Fruit fly (Drosophila melanogaster): ENCODE results near the gene CG17376.

CG17376 gene

dm6 chr2L:6798762-6799246, 1.9 kb downstream of the CG17376 start, which contains the start of the genes nrv2 and CG43610:
nrv2 (minus strand) TSS chr2L:6798862.
CG43610 (plus strand) TSS chr2L:6799196.
- TF ChIP-seq noc (tag; optimal IDR thresholded peaks at IDR 0.05): no peak

- no peak for TF ChIP-seq noc (tag; optimal IDR thresholded peaks at IDR 0.05)
These were observed 3.3 kb downstream of the CG17376 start for dm6 chr2L:6797408-6797807.

dm6 chr2L:6794956-6795522, 5.7 kb downstream of the CG17376 start:
- TF ChIP-seq noc (tag; optimal IDR thresholded peaks at IDR 0.05): no peak

- no peak for TF ChIP-seq noc (tag; optimal IDR thresholded peaks at IDR 0.05)
These were observed 6.3 kb downstream of the CG17376 start for dm6 chr2L:6794418-6794793.

dm6 chr2L:6793763-6794417, 6.8 kb downstream of the CG17376 start:
- no peak for TF ChIP-seq noc (tag; optimal IDR thresholded peaks at IDR 0.05)

dm6 chr2L:6791845-6792443, 8.8 kb downstream of the CG17376 start:
- no peak for TF ChIP-seq noc (tag; optimal IDR thresholded peaks at IDR 0.05)

- TF ChIP-seq noc (tag; optimal IDR thresholded peaks at IDR 0.05): peak; percentile 27
These were observed 11.3 kb downstream of the CG17376 start for dm6 chr2L:6789358-6789757.

- no peak for TF ChIP-seq noc (tag; optimal IDR thresholded peaks at IDR 0.05)
These were observed 12.7 kb downstream of the CG17376 start for dm6 chr2L:6787973-6788368.

dm6 chr2L:6787029-6787972, 13.4 kb downstream of the CG17376 start:
- peak; percentile 94 for TF ChIP-seq noc (tag; optimal IDR thresholded peaks at IDR 0.05)

- TF ChIP-seq noc (tag; optimal IDR thresholded peaks at IDR 0.05): no peak
These were observed 14.0 kb downstream of the CG17376 start, which contains the start of gene nrv1 for dm6 chr2L:6786674-6787028. nrv1 (minus strand) TSS chr2L:6786861.

dm6 chr2L:6785583-6785982, 15.1 kb downstream of the CG17376 start:
- TF ChIP-seq noc (tag; optimal IDR thresholded peaks at IDR 0.05): peak; percentile 29

dm6 chr2L:6784235-6784634, 16.5 kb downstream of the CG17376 start:
- TF ChIP-seq noc (tag; optimal IDR thresholded peaks at IDR 0.05): no peak

dm6 chr2L:6783395-6783794, 17.3 kb downstream of the CG17376 start:
- TF ChIP-seq noc (tag; optimal IDR thresholded peaks at IDR 0.05): no peak

dm6 chr2L:6774853-6775252, 25.8 kb downstream of the CG17376 start:
- no peak for TF ChIP-seq noc (tag; optimal IDR thresholded peaks at IDR 0.05)

dm6 chr2L:6773645-6774044, 27.0 kb downstream of the CG17376 start, which contains the start of gene CG17378:
CG17378 (plus strand) TSS chr2L:6774041.
- TF ChIP-seq noc (tag; optimal IDR thresholded peaks at IDR 0.05): no peak

- no peak for TF ChIP-seq noc (tag; optimal IDR thresholded peaks at IDR 0.05)
These were observed 28.0 kb downstream of the CG17376 start, which contains the start of gene LUBEL for dm6 chr2L:6772655-6773054. LUBEL (minus strand) TSS chr2L:6772755.
